Worm (Caenorhabditis elegans): ENCODE data around the gene hdl-2.
A peak's percentile ranks its signal among the peaks of the same experiment; 100 is the strongest.

- no peak for TF ChIP-seq tbx-2 (tag; optimal IDR thresholded peaks at IDR 0.05)
- no peak for TF ChIP-seq elt-3 (tag; optimal IDR thresholded peaks at IDR 0.05)
- no peak for TF ChIP-seq ZK546.5 (tag; optimal IDR thresholded peaks at IDR 0.05)
- TF ChIP-seq nhr-12 (tag; optimal IDR thresholded peaks at IDR 0.05) = no peak
- peak; percentile 11 for TF ChIP-seq pha-4 (tag; optimal IDR thresholded peaks at IDR 0.05)
- TF ChIP-seq ama-1 (optimal IDR thresholded peaks at IDR 0.05) = no peak
- no peak for TF ChIP-seq nhr-76 (tag; optimal IDR thresholded peaks at IDR 0.05)
- TF ChIP-seq daf-12 (tag; optimal IDR thresholded peaks at IDR 0.05) = no peak
Measured at ce11 chrIV:8867562-8867961, 6.4 kb upstream of the hdl-2 start.
